Worm (Caenorhabditis elegans) whole organism, midembryonic: ENCODE measurements around the gene irld-22.

Experiments used
- T22C8.4 ChIP-seq: fragments of 200-800 bp; sonication (Bioruptor generic); IDR thresholded peaks from 2 replicates; pipeline ENCODE4 v1.3.6; 2022; ENCODE audit warnings: missing genetic modification characterization, missing compliant biosample characterization
- cog-1 ChIP-seq: sonication (generic microtip); optimal IDR thresholded peaks from 2 replicates; lab custom pipeline; 2016; ENCODE audit warnings: missing genetic modification characterization, missing compliant biosample characterization
- flt-1 ChIP-seq: fragments of 200-800 bp; sonication (Bioruptor generic); IDR thresholded peaks from 2 replicates; pipeline ENCODE4 v1.3.6; 2022; ENCODE audit warnings: missing genetic modification characterization, missing compliant biosample characterization
- klf-2 ChIP-seq: fragments of 200-800 bp; sonication (Bioruptor generic); conservative IDR thresholded peaks from 2 replicates; pipeline ENCODE4 v1.3.6; 2022; ENCODE audit warnings: missing genetic modification reagents, missing genetic modification characterization, missing compliant biosample characterization
- med-1 ChIP-seq: sonication (generic microtip); optimal IDR thresholded peaks from 2 replicates; lab custom pipeline; 2017; ENCODE audit warnings: missing genetic modification characterization, mild to moderate bottlenecking, missing compliant biosample characterization, antibody characterized with exemption, missing genetic modification reagents; ENCODE audit not compliant: insufficient read depth
- ref-1 ChIP-seq: fragments of 200-800 bp; sonication (Bioruptor generic); conservative IDR thresholded peaks from 2 replicates; pipeline ENCODE4 v1.3.6; 2022; ENCODE audit warnings: missing genetic modification reagents, missing genetic modification characterization, missing compliant biosample characterization
- tab-1 ChIP-seq: fragments of 200-800 bp; sonication (Bioruptor generic); IDR thresholded peaks from 2 replicates; pipeline ENCODE4 v1.3.6; 2022; ENCODE audit warnings: missing genetic modification characterization, missing compliant biosample characterization
- ztf-23 ChIP-seq: fragments of 200-800 bp; sonication (Bioruptor generic); IDR thresholded peaks from 2 replicates; pipeline ENCODE4 v1.3.6; 2022; ENCODE audit warnings: missing genetic modification reagents, missing genetic modification characterization, missing compliant biosample characterization
- ztf-29 ChIP-seq: fragments of 200-800 bp; sonication (Bioruptor generic); IDR thresholded peaks from 2 replicates; pipeline ENCODE4 v1.3.6; 2022; ENCODE audit warnings: missing genetic modification reagents, missing genetic modification characterization, missing compliant biosample characterization

irld-22 gene

DNA sequence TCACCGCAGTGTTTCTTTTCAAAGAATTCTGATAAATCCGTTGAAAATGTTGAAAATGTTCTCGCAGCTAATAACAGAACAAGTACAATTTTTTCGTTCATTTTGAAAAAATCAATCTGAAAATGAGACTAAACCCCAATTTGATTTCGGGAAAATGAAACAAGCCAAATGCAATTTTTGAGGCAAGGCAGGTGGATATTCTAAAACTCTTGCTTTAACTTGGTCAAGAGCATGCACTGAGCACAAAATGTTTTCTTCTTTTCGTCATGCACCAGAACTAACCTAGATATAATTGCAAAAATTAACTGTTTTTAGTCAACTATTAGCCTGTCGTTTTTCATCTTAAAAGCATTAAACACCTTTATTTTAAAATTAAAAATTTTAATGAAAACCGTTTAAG, at the start of gene irld-22:
Gene irld-22, minus strand, starts transcription at position 101 of the 400 bp plus-strand sequence.
- TF ChIP-seq klf-2 = no peak
- TF ChIP-seq tab-1 (GFP tag; lab: Robert Waterston, UW) = no peak
- no peak for TF ChIP-seq flt-1 (GFP tag; lab: Robert Waterston, UW)
- no peak for TF ChIP-seq ref-1 (GFP tag; lab: Robert Waterston, UW)
- no peak for TF ChIP-seq ztf-23 (GFP tag; lab: Robert Waterston, UW)
- no peak for TF ChIP-seq med-1 (GFP tag; lab: Kevin White, UChicago)
- TF ChIP-seq T22C8.4 = no peak
- TF ChIP-seq ztf-29 (GFP tag; lab: Robert Waterston, UW) = no peak
- no peak for TF ChIP-seq cog-1 (tag; lab: Kevin White, UChicago)

DNA sequence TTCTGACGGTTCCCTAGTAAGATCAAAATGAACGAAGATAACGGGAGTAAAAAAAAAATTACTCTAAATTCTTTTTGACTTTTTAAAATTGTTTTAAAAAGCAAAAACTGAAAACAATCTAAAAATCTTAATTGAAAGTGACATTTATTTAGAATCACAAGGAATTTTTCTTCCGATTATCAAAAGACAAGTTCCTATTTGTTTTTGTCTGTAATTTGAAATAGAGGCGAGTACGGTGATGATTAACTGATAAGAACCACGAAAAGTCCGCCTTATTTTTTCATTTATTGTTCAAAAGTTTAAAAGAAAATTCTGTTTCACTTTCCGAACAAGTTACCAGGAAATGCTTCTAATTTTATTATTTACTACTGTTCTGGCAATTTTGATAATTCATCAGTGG, 49.7 kb upstream of the irld-22 start, which contains the start of gene dach-1:
Gene dach-1, plus strand, starts transcription at position 301 of the 400 bp plus-strand sequence.
- TF ChIP-seq tab-1 (GFP tag; lab: Robert Waterston, UW) = no peak
- no peak for TF ChIP-seq flt-1 (GFP tag; lab: Robert Waterston, UW)
- no peak for TF ChIP-seq ztf-29 (GFP tag; lab: Robert Waterston, UW)
- TF ChIP-seq ztf-23 (GFP tag; lab: Robert Waterston, UW) = no peak
- TF ChIP-seq ref-1 (GFP tag; lab: Robert Waterston, UW) = no peak
- TF ChIP-seq T22C8.4 = no peak

DNA sequence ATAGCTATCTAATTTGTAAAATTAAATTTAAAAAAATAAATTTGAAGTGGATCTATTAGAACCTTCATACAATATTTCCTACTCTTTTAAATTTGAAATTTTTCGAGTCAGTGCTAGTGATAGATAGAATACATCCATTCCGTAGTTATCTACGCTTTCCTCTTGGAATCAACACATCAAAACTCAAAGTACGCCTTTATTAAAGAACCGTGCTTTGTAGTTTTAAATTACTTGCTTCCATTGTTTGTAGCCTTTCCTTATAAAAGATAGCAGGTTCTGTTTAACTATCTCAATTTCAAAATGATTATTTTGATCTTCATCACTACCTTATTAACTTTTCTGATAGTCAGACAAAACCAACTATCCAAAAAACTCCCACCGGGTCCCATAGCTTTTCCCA, 45.1 kb upstream of the irld-22 start, which contains the start of gene cyp-35B3:
Gene cyp-35B3, plus strand, starts transcription at position 301 of the 400 bp plus-strand sequence.
- TF ChIP-seq ref-1 (GFP tag; lab: Robert Waterston, UW) (no peak), tab-1 (GFP tag; lab: Robert Waterston, UW) (no peak), klf-2 (no peak), ztf-29 (GFP tag; lab: Robert Waterston, UW) (no peak), cog-1 (tag; lab: Kevin White, UChicago) (no peak), med-1 (GFP tag; lab: Kevin White, UChicago) (no peak), ztf-23 (GFP tag; lab: Robert Waterston, UW) (no peak), T22C8.4 (no peak), flt-1 (GFP tag; lab: Robert Waterston, UW) (no peak)

DNA sequence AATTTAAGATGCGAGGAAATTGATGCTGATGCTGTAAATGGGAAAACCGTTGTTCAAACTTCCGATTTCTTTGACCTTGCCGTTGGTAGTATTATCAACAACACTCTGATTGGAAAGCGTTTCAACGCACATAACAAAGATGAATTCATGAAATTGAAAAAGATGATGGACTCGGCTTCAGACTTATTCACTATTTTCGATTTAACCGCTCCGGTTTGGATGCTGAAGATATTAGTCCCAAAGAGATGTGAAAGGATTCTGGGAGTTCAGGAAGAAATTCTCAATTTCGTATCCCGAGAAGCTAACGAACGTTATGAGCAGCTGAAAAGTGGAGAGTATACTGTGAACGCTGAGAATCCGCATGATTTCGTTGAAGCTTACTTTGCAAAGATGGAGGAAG, 43.4 kb upstream of the irld-22 start:
- TF ChIP-seq med-1 (GFP tag; lab: Kevin White, UChicago) = no peak
- TF ChIP-seq tab-1 (GFP tag; lab: Robert Waterston, UW) = no peak
- no peak for TF ChIP-seq ref-1 (GFP tag; lab: Robert Waterston, UW)
- no peak for TF ChIP-seq cog-1 (tag; lab: Kevin White, UChicago)
- no peak for TF ChIP-seq ztf-29 (GFP tag; lab: Robert Waterston, UW)
- TF ChIP-seq T22C8.4 = no peak

- TF ChIP-seq cog-1 (tag; lab: Kevin White, UChicago) (no peak), ztf-29 (GFP tag; lab: Robert Waterston, UW) (no peak), ref-1 (GFP tag; lab: Robert Waterston, UW) (no peak), klf-2 (no peak), med-1 (GFP tag; lab: Kevin White, UChicago) (no peak), T22C8.4 (no peak), ztf-23 (GFP tag; lab: Robert Waterston, UW) (no peak), flt-1 (GFP tag; lab: Robert Waterston, UW) (no peak), tab-1 (GFP tag; lab: Robert Waterston, UW) (no peak)
These were observed 41.9 kb upstream of the irld-22 start, which contains the start of gene cyp-35B2 for ce11 chrV:3941860-3942259. Gene cyp-35B2 (plus strand): TSS chrV:3942160.

DNA sequence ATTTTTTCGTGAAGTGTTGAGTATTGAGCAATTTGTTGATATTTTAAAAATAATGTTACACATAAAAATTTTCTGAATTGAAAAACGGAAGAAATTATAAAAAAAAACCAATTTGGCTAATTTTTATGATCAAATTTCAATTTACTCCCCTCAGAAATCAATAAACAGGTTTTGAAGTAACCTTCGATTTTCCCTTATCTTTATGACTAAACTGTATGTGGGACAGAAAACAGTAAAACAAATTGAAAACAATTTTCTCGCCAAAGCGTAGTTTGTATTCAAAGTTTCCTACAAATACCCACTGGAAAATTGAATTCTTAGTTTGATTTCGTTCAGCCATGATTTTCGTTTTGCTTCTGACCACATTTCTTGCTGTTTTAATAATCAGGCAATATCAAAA, 38.8 kb upstream of the irld-22 start, which contains the start of gene cyp-35B1:
Gene cyp-35B1, plus strand, starts transcription at position 244 of the 400 bp plus-strand sequence.
- no peak for TF ChIP-seq tab-1 (GFP tag; lab: Robert Waterston, UW)
- TF ChIP-seq cog-1 (tag; lab: Kevin White, UChicago) = no peak
- no peak for TF ChIP-seq klf-2
- no peak for TF ChIP-seq ztf-23 (GFP tag; lab: Robert Waterston, UW)
- no peak for TF ChIP-seq ref-1 (GFP tag; lab: Robert Waterston, UW)
- no peak for TF ChIP-seq ztf-29 (GFP tag; lab: Robert Waterston, UW)
- no peak for TF ChIP-seq flt-1 (GFP tag; lab: Robert Waterston, UW)
- no peak for TF ChIP-seq T22C8.4
- TF ChIP-seq med-1 (GFP tag; lab: Kevin White, UChicago) = no peak

DNA sequence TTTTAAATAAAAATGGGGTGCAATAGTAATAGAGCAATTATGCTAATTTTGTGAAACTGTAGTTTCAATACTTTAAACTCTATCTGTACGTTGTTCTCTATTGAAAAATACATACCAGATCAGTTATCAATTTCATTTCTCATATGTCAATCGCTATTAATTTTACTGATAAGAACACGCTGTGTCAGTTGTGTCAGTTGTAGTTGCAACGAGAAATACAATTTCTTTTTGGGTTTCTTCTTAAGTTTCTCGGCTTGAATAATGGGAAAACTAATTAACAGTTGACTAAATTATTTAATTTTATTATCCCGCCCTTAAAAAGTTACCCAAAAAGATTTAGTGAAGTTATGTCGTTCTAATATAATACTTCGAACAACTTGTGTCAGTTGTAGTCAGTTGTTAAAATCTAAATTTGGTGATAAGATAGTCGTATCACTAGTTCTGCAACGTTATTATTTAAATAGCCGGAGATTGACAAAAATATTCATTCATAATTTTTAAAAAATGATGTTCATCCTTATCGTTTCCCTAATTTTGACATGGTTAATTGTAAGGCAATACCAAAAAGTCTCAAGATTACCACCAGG, 36.0 kb upstream of the irld-22 start, which contains the start of gene cyp-35A5:
Gene cyp-35A5, plus strand, starts transcription at position 435 of the 587 bp plus-strand sequence.
- no peak for TF ChIP-seq T22C8.4
- TF ChIP-seq klf-2 = no peak
- no peak for TF ChIP-seq cog-1 (tag; lab: Kevin White, UChicago)
- no peak for TF ChIP-seq ztf-29 (GFP tag; lab: Robert Waterston, UW)
- TF ChIP-seq ref-1 (GFP tag; lab: Robert Waterston, UW) = no peak
- TF ChIP-seq ztf-23 (GFP tag; lab: Robert Waterston, UW) = no peak
- TF ChIP-seq tab-1 (GFP tag; lab: Robert Waterston, UW) = no peak
- TF ChIP-seq med-1 (GFP tag; lab: Kevin White, UChicago) = no peak
- TF ChIP-seq flt-1 (GFP tag; lab: Robert Waterston, UW) = no peak

- TF ChIP-seq klf-2 (no peak), ref-1 (GFP tag; lab: Robert Waterston, UW) (no peak), cog-1 (tag; lab: Kevin White, UChicago) (no peak), med-1 (GFP tag; lab: Kevin White, UChicago) (no peak), flt-1 (GFP tag; lab: Robert Waterston, UW) (no peak), tab-1 (GFP tag; lab: Robert Waterston, UW) (no peak), ztf-23 (GFP tag; lab: Robert Waterston, UW) (no peak), ztf-29 (GFP tag; lab: Robert Waterston, UW) (no peak), T22C8.4 (no peak)
These were observed 31.3 kb upstream of the irld-22 start, which contains the start of gene srx-63 for ce11 chrV:3931326-3931725. Gene srx-63 (plus strand): TSS chrV:3931626.

- TF ChIP-seq ztf-23 (GFP tag; lab: Robert Waterston, UW) (no peak), tab-1 (GFP tag; lab: Robert Waterston, UW) (no peak), T22C8.4 (no peak), med-1 (GFP tag; lab: Kevin White, UChicago) (no peak), klf-2 (no peak), cog-1 (tag; lab: Kevin White, UChicago) (no peak), ztf-29 (GFP tag; lab: Robert Waterston, UW) (no peak), flt-1 (GFP tag; lab: Robert Waterston, UW) (no peak), ref-1 (GFP tag; lab: Robert Waterston, UW) (no peak)
These were observed 29.1 kb upstream of the irld-22 start, which contains the start of gene srx-64 for ce11 chrV:3929099-3929498. Gene srx-64 (plus strand): TSS chrV:3929399.
